Fruit fly (Drosophila melanogaster): ENCODE data around the gene CG31546.
A peak's percentile ranks its signal among the peaks of the same experiment; 100 is the strongest.

The CG31546 gene

dm6 chr3R:5658984-5659802, 23.8 kb upstream of the CG31546 start (continued):
- TF ChIP-seq CG4854 (GFP tag; optimal IDR thresholded peaks at IDR 0.05) (no peak), bowl (GFP tag; IDR thresholded peaks at IDR 0.05) (no peak), CG11696 (GFP tag; IDR thresholded peaks at IDR 0.05) (no peak), Neu2 (GFP tag; optimal IDR thresholded peaks at IDR 0.05; ENCODE audit: borderline replicate concordance) (peak; percentile 79), CG10366 (GFP tag; IDR thresholded peaks at IDR 0.05) (no peak), CG1024 (GFP tag; IDR thresholded peaks at IDR 0.05) (no peak), CG1832 (GFP tag; optimal IDR thresholded peaks at IDR 0.05) (no peak), CG9797 (GFP tag; optimal IDR thresholded peaks at IDR 0.05) (no peak), NfI (GFP tag; optimal IDR thresholded peaks at IDR 0.05) (no peak), prd (optimal IDR thresholded peaks at IDR 0.05) (no peak), prd (GFP tag; IDR thresholded peaks at IDR 0.05) (peak; percentile 15; the same call in 1 of the 3 replicates), Sry-δ (GFP tag; optimal IDR thresholded peaks at IDR 0.05) (peak; percentile 78), CG10274 (GFP tag; optimal IDR thresholded peaks at IDR 0.05) (peak; percentile 90), CG17385 (GFP tag; optimal IDR thresholded peaks at IDR 0.05) (no peak), pita (GFP tag; optimal IDR thresholded peaks at IDR 0.05) (no peak), Fer3 (tag; optimal IDR thresholded peaks at IDR 0.05) (no peak), CG15514 (GFP tag; optimal IDR thresholded peaks at IDR 0.05) (no peak), gcm2 (GFP tag; optimal IDR thresholded peaks at IDR 0.05) (no peak), Fer1 (GFP tag; optimal IDR thresholded peaks at IDR 0.05) (peak; percentile 6), slbo (GFP tag; IDR thresholded peaks at IDR 0.05) (peak; percentile 35; the same call in 1 of the 2 replicates), vnd (GFP tag; IDR thresholded peaks at IDR 0.05; ENCODE audit: partially characterized antibody) (no peak), CG9215 (GFP tag; IDR thresholded peaks at IDR 0.05) (no peak), Oaz (GFP tag; IDR thresholded peaks at IDR 0.05) (no peak), CG1529 (GFP tag; optimal IDR thresholded peaks at IDR 0.05) (no peak), zen2 (GFP tag; IDR thresholded peaks at IDR 0.05; ENCODE audit: partially characterized antibody) (no peak; the same call in 2 of the 3 replicates), CG6813 (GFP tag; optimal IDR thresholded peaks at IDR 0.05) (no peak), CG4617 (GFP tag; optimal IDR thresholded peaks at IDR 0.05; ENCODE audit: borderline replicate concordance) (no peak), CG10959 (GFP tag; IDR thresholded peaks at IDR 0.05) (no peak), NC2β (GFP tag; optimal IDR thresholded peaks at IDR 0.05) (no peak), nom (GFP tag; optimal IDR thresholded peaks at IDR 0.05) (peak; percentile 4), CG30020 (tag; optimal IDR thresholded peaks at IDR 0.05) (no peak), CG2875 (GFP tag; optimal IDR thresholded peaks at IDR 0.05) (no peak), org-1 (GFP tag; optimal IDR thresholded peaks at IDR 0.05) (no peak), Vsx1 (GFP tag; optimal IDR thresholded peaks at IDR 0.05) (no peak), dmrt99B (tag; optimal IDR thresholded peaks at IDR 0.05) (no peak), Lim3 (GFP tag; IDR thresholded peaks at IDR 0.05) (no peak), pb (GFP tag; optimal IDR thresholded peaks at IDR 0.05) (no peak), CG6791 (GFP tag; IDR thresholded peaks at IDR 0.05; ENCODE audit: partially characterized antibody) (no peak), Mad (GFP tag; optimal IDR thresholded peaks at IDR 0.05) (no peak), CG14710 (tag; optimal IDR thresholded peaks at IDR 0.05) (no peak), Lpt (GFP tag; optimal IDR thresholded peaks at IDR 0.05) (no peak), nmo (GFP tag; optimal IDR thresholded peaks at IDR 0.05) (no peak), salm (tag; optimal IDR thresholded peaks at IDR 0.05) (no peak), Dref (GFP tag; IDR thresholded peaks at IDR 0.05) (no peak), unc-4 (GFP tag; IDR thresholded peaks at IDR 0.05; ENCODE audit: partially characterized antibody) (no peak), tll (GFP tag; optimal IDR thresholded peaks at IDR 0.05) (no peak), gcm (GFP tag; optimal IDR thresholded peaks at IDR 0.05) (no peak), CG8281 (tag; optimal IDR thresholded peaks at IDR 0.05) (no peak), ATbp (GFP tag; optimal IDR thresholded peaks at IDR 0.05) (no peak)
